Fruit fly (Drosophila melanogaster) Kc167 (cell line): Measurements from ENCODE around the gene CG13023.

Experiments
- Myc ChIP-seq: fragments of >200 bp; optimal IDR thresholded peaks from 2 replicates; lab custom pipeline; 2017; ENCODE audit warnings: missing external identifiers
- Sin3A ChIP-seq: fragments of >200 bp; optimal IDR thresholded peaks from 2 replicates; lab custom pipeline; 2018; ENCODE audit warnings: missing external identifiers
- h ChIP-seq: fragments of >200 bp; optimal IDR thresholded peaks from 3 replicates; lab custom pipeline; 2018; ENCODE audit warnings: missing external identifiers
- insv ChIP-seq: fragments of >200 bp; optimal IDR thresholded peaks from 3 replicates; lab custom pipeline; 2018; ENCODE audit warnings: missing external identifiers
- psq ChIP-seq: fragments of >200 bp; optimal IDR thresholded peaks from 2 replicates; lab custom pipeline; 2017; ENCODE audit warnings: missing external identifiers

- no peak for TF ChIP-seq Myc
- no peak for TF ChIP-seq psq (lab: Kevin White, UChicago)
- no peak for TF ChIP-seq h (lab: Kevin White, UChicago)
- TF ChIP-seq insv (lab: Kevin White, UChicago): no peak
- TF ChIP-seq Sin3A (lab: Kevin White, UChicago): no peak
Measured at dm6 chr3L:16875959-16876358, 51.3 kb downstream of the CG13023 start.
